Fruit fly (Drosophila melanogaster) whole organism, prepupa: ENCODE measurements around the gene CG13108.

Experiments used
- Blimp-1 ChIP-seq: fragments of 200-800 bp; sonication (Bioruptor generic); optimal IDR thresholded peaks from 3 replicates; lab custom pipeline; 2017; ENCODE audit warnings: missing biosample characterization, missing genetic modification characterization, mild to moderate bottlenecking, moderate library complexity, missing genetic modification reagents
- CG10631 ChIP-seq: fragments of 200-800 bp; sonication (Bioruptor generic); optimal IDR thresholded peaks from 2 replicates; lab custom pipeline; 2016; ENCODE audit warnings: missing biosample characterization, missing genetic modification characterization
- CG10669 ChIP-seq: fragments of 200-800 bp; sonication (Bioruptor generic); optimal IDR thresholded peaks from 3 replicates; lab custom pipeline; 2018; ENCODE audit warnings: missing biosample characterization, mild to moderate bottlenecking, missing genetic modification characterization, moderate library complexity
- CG15336 ChIP-seq: fragments of 200-800 bp; sonication (Bioruptor generic); IDR thresholded peaks from 2 replicates; pipeline ENCODE4 v1.3.6; 2022; ENCODE audit warnings: missing biosample characterization, missing genetic modification characterization
- CG3032 ChIP-seq: fragments of 200-800 bp; optimal IDR thresholded peaks from 2 replicates; lab custom pipeline; 2019; ENCODE audit warnings: missing biosample characterization, mild to moderate bottlenecking, missing genetic modification characterization, moderate library complexity
- CG32006 ChIP-seq: fragments of 200-800 bp; sonication (Bioruptor generic); optimal IDR thresholded peaks from 3 replicates; lab custom pipeline; 2017; ENCODE audit warnings: missing biosample characterization, mild to moderate bottlenecking, missing genetic modification characterization
- CG3919 ChIP-seq: fragments of 200-800 bp; sonication (Bioruptor generic); optimal IDR thresholded peaks from 3 replicates; lab custom pipeline; 2016; ENCODE audit warnings: missing biosample characterization, missing genetic modification characterization
- CG4318 ChIP-seq: fragments of 200-800 bp; sonication (Bioruptor generic); optimal IDR thresholded peaks from 3 replicates; lab custom pipeline; 2017; ENCODE audit warnings: missing biosample characterization, mild to moderate bottlenecking, missing genetic modification characterization
- CG6163 ChIP-seq: fragments of 200-800 bp; sonication (Bioruptor generic); IDR thresholded peaks from 3 replicates; pipeline ENCODE4 v1.3.6; 2022; ENCODE audit warnings: missing biosample characterization, missing genetic modification characterization
- CG6808 ChIP-seq: fragments of 200-800 bp; sonication (Bioruptor generic); optimal IDR thresholded peaks from 3 replicates; lab custom pipeline; 2017; ENCODE audit warnings: missing biosample characterization, missing genetic modification characterization, mild to moderate bottlenecking, moderate library complexity, missing genetic modification reagents
- CG6854 ChIP-seq: fragments of 200-800 bp; sonication (Bioruptor generic); optimal IDR thresholded peaks from 2 replicates; lab custom pipeline; 2017; ENCODE audit warnings: missing biosample characterization, mild to moderate bottlenecking, missing genetic modification characterization
- CG7368 ChIP-seq: fragments of 200-800 bp; sonication (Bioruptor generic); optimal IDR thresholded peaks from 3 replicates; lab custom pipeline; 2016; ENCODE audit warnings: missing biosample characterization, missing genetic modification characterization
- CG8319 ChIP-seq: fragments of 200-800 bp; sonication (Bioruptor generic); optimal IDR thresholded peaks from 3 replicates; lab custom pipeline; 2016; ENCODE audit warnings: missing biosample characterization, missing genetic modification characterization
- CG8632 ChIP-seq: fragments of 200-800 bp; sonication (Bioruptor generic); optimal IDR thresholded peaks from 3 replicates; lab custom pipeline; 2016; ENCODE audit warnings: missing biosample characterization, missing genetic modification characterization
- Eip75B ChIP-seq: fragments of 200-800 bp; sonication (Bioruptor generic); optimal IDR thresholded peaks from 3 replicates; lab custom pipeline; 2016; ENCODE audit warnings: missing biosample characterization, missing genetic modification characterization
- Eip78C ChIP-seq: fragments of 200-800 bp; sonication (Bioruptor generic); peaks from one replicate; lab custom pipeline; 2016; ENCODE audit warnings: missing biosample characterization, missing genetic modification characterization
- Hr38 ChIP-seq: sonication (Bioruptor generic); optimal IDR thresholded peaks from 2 replicates; lab custom pipeline; 2016; ENCODE audit warnings: missing biosample characterization, missing genetic modification characterization
- Hr39 ChIP-seq: fragments of 200-800 bp; sonication (Bioruptor generic); optimal IDR thresholded peaks from 2 replicates; lab custom pipeline; 2016; ENCODE audit warnings: missing biosample characterization, missing genetic modification characterization
- Hr4 ChIP-seq: fragments of 200-800 bp; sonication (Bioruptor generic); optimal IDR thresholded peaks from 3 replicates; lab custom pipeline; 2016; ENCODE audit warnings: missing biosample characterization, missing genetic modification characterization
- Met ChIP-seq: fragments of 200-800 bp; sonication (Bioruptor generic); optimal IDR thresholded peaks from 3 replicates; lab custom pipeline; 2016; ENCODE audit warnings: missing biosample characterization, missing genetic modification characterization
- OdsH ChIP-seq: fragments of 200-800 bp; sonication (Bioruptor generic); optimal IDR thresholded peaks from 3 replicates; lab custom pipeline; 2016; ENCODE audit warnings: missing biosample characterization, missing genetic modification characterization
- Sox102F ChIP-seq: fragments of 200-800 bp; sonication (Bioruptor generic); optimal IDR thresholded peaks from 2 replicates; lab custom pipeline; 2016; ENCODE audit warnings: missing biosample characterization, mild to moderate bottlenecking, missing genetic modification characterization
- Sox14 ChIP-seq: fragments of 200-800 bp; sonication (Bioruptor generic); optimal IDR thresholded peaks from 3 replicates; lab custom pipeline; 2016; ENCODE audit warnings: missing biosample characterization, missing genetic modification characterization
- Sox15 ChIP-seq: fragments of 200-800 bp; sonication (Bioruptor generic); optimal IDR thresholded peaks from 3 replicates; lab custom pipeline; 2016; ENCODE audit warnings: missing biosample characterization, missing genetic modification characterization
- cyc ChIP-seq: fragments of 200-800 bp; sonication (Bioruptor generic); optimal IDR thresholded peaks from 3 replicates; lab custom pipeline; 2016; ENCODE audit warnings: missing biosample characterization, missing genetic modification characterization
- eg ChIP-seq: fragments of 200-800 bp; sonication (Bioruptor generic); IDR thresholded peaks from 3 replicates; pipeline ENCODE4 v1.3.6; 2022; ENCODE audit warnings: missing biosample characterization, missing genetic modification characterization
- esn ChIP-seq: fragments of 200-800 bp; sonication (Bioruptor generic); optimal IDR thresholded peaks from 2 replicates; lab custom pipeline; 2016; ENCODE audit warnings: missing biosample characterization, mild to moderate bottlenecking, missing genetic modification characterization, moderate library complexity
- fd85E ChIP-seq: fragments of 200-800 bp; sonication (Bioruptor generic); optimal IDR thresholded peaks from 3 replicates; lab custom pipeline; 2016; ENCODE audit warnings: missing biosample characterization, missing genetic modification characterization
- fkh ChIP-seq: fragments of 200-800 bp; sonication (Bioruptor generic); optimal IDR thresholded peaks from 3 replicates; lab custom pipeline; 2017; ENCODE audit warnings: missing biosample characterization, mild to moderate bottlenecking, missing genetic modification characterization, moderate library complexity
- lz ChIP-seq: fragments of 200-800 bp; sonication (Bioruptor generic); optimal IDR thresholded peaks from 3 replicates; lab custom pipeline; 2016; ENCODE audit warnings: missing biosample characterization, missing genetic modification characterization
- net ChIP-seq: fragments of 200-800 bp; sonication (Bioruptor generic); optimal IDR thresholded peaks from 3 replicates; lab custom pipeline; 2016; ENCODE audit warnings: missing biosample characterization, missing genetic modification characterization
- pdm3 ChIP-seq: fragments of 200-800 bp; sonication (Bioruptor generic); optimal IDR thresholded peaks from 3 replicates; lab custom pipeline; 2016; ENCODE audit warnings: missing biosample characterization, missing genetic modification characterization
- salr ChIP-seq, 2 experiments: fragments of 200-800 bp; sonication (Bioruptor generic); optimal IDR thresholded peaks; 3 replicates each; lab custom pipeline; 2016 to 2018; ENCODE audit warnings: missing biosample characterization in 2 of 2, missing genetic modification characterization in 2 of 2, mild to moderate bottlenecking in 1 of 2
- spab ChIP-seq: fragments of 200-800 bp; sonication (Bioruptor generic); optimal IDR thresholded peaks from 2 replicates; lab custom pipeline; 2017; ENCODE audit warnings: missing biosample characterization, mild to moderate bottlenecking, missing genetic modification characterization, missing genetic modification reagents
- svp ChIP-seq: fragments of 200-800 bp; sonication (Bioruptor generic); peaks from one replicate; lab custom pipeline; 2016; ENCODE audit warnings: missing biosample characterization, missing genetic modification characterization
- topi ChIP-seq: fragments of 200-800 bp; sonication (Bioruptor generic); optimal IDR thresholded peaks from 3 replicates; lab custom pipeline; 2016; ENCODE audit warnings: missing biosample characterization, missing genetic modification characterization

The CG13108 gene

dm6 chr2L:9125418-9125928 is 38.6 kb upstream of the CG13108 start, which contains the start of gene CG32982 (continued):
- peak; percentile 87 for TF ChIP-seq CG6808 (GFP tag; lab: Kevin White, UChicago)
- peak; percentile 91 for TF ChIP-seq Met (GFP tag; lab: Kevin White, UChicago)
- peak; percentile 71 for TF ChIP-seq CG7368 (GFP tag; lab: Kevin White, UChicago)
- peak; percentile 71 for TF ChIP-seq fkh (GFP tag; lab: Kevin White, UChicago)
- peak; percentile 87 for TF ChIP-seq CG3032 (tag; lab: Kevin White, UChicago)
- peak; percentile 88 for TF ChIP-seq CG6163 (GFP tag; lab: Robert Waterston, UW)
- peak; percentile 62 to 92 for TF ChIP-seq salr (GFP tag; optimal IDR thresholded peaks at IDR 0.05; lab: Kevin White, UChicago)
- TF ChIP-seq CG32006 (GFP tag; lab: Kevin White, UChicago): peak; percentile 96
- TF ChIP-seq CG10631 (GFP tag; lab: Kevin White, UChicago): peak; percentile 82
- peak; percentile 97 for TF ChIP-seq Hr4
- TF ChIP-seq fd85E (GFP tag; lab: Kevin White, UChicago): peak; percentile 32
- TF ChIP-seq Sox102F: peak; percentile 89

dm6 chr2L:9127072-9127646 is 36.9 kb upstream of the CG13108 start:
- no peak for TF ChIP-seq CG4318 (GFP tag; lab: Kevin White, UChicago)
- TF ChIP-seq Eip78C (GFP tag; lab: Kevin White, UChicago): peak; percentile 36
- TF ChIP-seq CG10669 (GFP tag; lab: Kevin White, UChicago): no peak
- TF ChIP-seq esn (GFP tag; lab: Kevin White, UChicago): no peak
- no peak for TF ChIP-seq net (GFP tag; lab: Kevin White, UChicago)
- TF ChIP-seq Hr38 (GFP tag; lab: Kevin White, UChicago): no peak
- no peak for TF ChIP-seq Blimp-1 (GFP tag; lab: Kevin White, UChicago)
- 0 out of 3 replicates have a peak, but pooled peaks have one; percentile 47 for TF ChIP-seq eg (GFP tag; lab: Robert Waterston, UW)
- peak; percentile 14 for TF ChIP-seq lz (GFP tag; lab: Kevin White, UChicago)
- no peak for TF ChIP-seq CG8319 (GFP tag; lab: Kevin White, UChicago)
- no peak for TF ChIP-seq Sox14
- no peak for TF ChIP-seq topi (GFP tag; lab: Kevin White, UChicago)
- TF ChIP-seq CG10631 (GFP tag; lab: Kevin White, UChicago): peak; percentile 2
- TF ChIP-seq CG6163 (GFP tag; lab: Robert Waterston, UW): peak; percentile 49; the same call in 2 of the 3 replicates
- no peak for TF ChIP-seq cyc (GFP tag; lab: Kevin White, UChicago)
- TF ChIP-seq pdm3 (GFP tag; lab: Kevin White, UChicago): no peak
- no peak for TF ChIP-seq CG15336 (GFP tag; lab: Robert Waterston, UW)
- peak; percentile 52 for TF ChIP-seq svp
- no peak for TF ChIP-seq CG3032 (tag; lab: Kevin White, UChicago)
- TF ChIP-seq CG6808 (GFP tag; lab: Kevin White, UChicago): no peak
- peak; percentile 50 for TF ChIP-seq Eip75B (GFP tag; lab: Kevin White, UChicago)
- TF ChIP-seq spab (GFP tag; lab: Kevin White, UChicago): no peak
- TF ChIP-seq CG8632 (GFP tag; lab: Kevin White, UChicago): no peak
- no peak for TF ChIP-seq OdsH (GFP tag; lab: Kevin White, UChicago)
- no peak for TF ChIP-seq CG6854
- TF ChIP-seq Sox15 (GFP tag; lab: Kevin White, UChicago): no peak
- peak; percentile 25 for TF ChIP-seq CG3919
- TF ChIP-seq Hr39 (GFP tag; lab: Kevin White, UChicago): no peak
- peak; percentile 29 for TF ChIP-seq Met (GFP tag; lab: Kevin White, UChicago)

- TF ChIP-seq fkh (GFP tag; lab: Kevin White, UChicago) (peak; percentile 8), Eip78C (GFP tag; lab: Kevin White, UChicago) (no peak)
These were observed 33.1 kb upstream of the CG13108 start for dm6 chr2L:9130934-9131333.
